Worm (Caenorhabditis elegans): ENCODE results near the gene cnx-1.

cnx-1 gene

ce11 chrIII:9849111-9849510, 32.2 kb upstream of the cnx-1 start:
- TF ChIP-seq nhr-85 (tag): peak; percentile 71
- TF ChIP-seq isw-1 (GFP tag; IDR thresholded peaks at IDR 0.05): 0 out of 2 replicates have a peak, but pooled peaks have one; percentile 3

DNA sequence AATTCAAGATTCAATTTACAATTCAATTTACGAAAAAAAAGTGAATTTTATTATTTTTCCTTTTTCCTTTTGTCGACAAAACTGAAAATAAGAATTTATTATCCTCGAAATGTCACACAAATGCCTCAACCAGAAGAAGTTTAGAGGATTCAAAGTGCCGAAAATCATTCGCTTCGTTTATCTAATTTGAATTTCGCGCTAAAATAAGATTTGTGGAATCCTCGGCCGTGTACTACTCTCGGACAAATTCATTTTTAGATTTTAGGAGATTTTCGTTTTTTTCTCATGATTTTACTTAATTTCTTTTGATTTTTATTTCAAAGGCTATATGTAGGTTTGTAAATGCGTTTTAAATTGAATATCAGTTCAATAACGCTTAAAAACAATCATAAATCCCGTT, 31.7 kb upstream of the cnx-1 start:
- TF ChIP-seq dpl-1 (GFP tag; optimal IDR thresholded peaks at IDR 0.05) (peak; percentile 49 to 69 (median 56)), skn-1 (tag; optimal IDR thresholded peaks at IDR 0.05) (no peak), lin-14 (GFP tag; optimal IDR thresholded peaks at IDR 0.05) (no peak), rnt-1 (tag; optimal IDR thresholded peaks at IDR 0.05) (peak; percentile 13), fkh-10 (GFP tag; optimal IDR thresholded peaks at IDR 0.05) (no peak), lin-35 (GFP tag; optimal IDR thresholded peaks at IDR 0.05) (peak in 1 of 2 experiments; percentile 26), hpl-2 (GFP tag; optimal IDR thresholded peaks at IDR 0.05) (no peak), nhr-237 (tag; optimal IDR thresholded peaks at IDR 0.05) (no peak), unc-98 (GFP tag; IDR thresholded peaks at IDR 0.05) (no peak), ceh-90 (tag; optimal IDR thresholded peaks at IDR 0.05) (no peak), snpc-4 (tag; optimal IDR thresholded peaks at IDR 0.05) (no peak), grh-1 (GFP tag; IDR thresholded peaks at IDR 0.05) (0 out of 2 replicates have a peak, but pooled peaks have one; percentile 10), efl-1 (optimal IDR thresholded peaks at IDR 0.05) (peak; percentile 72 to 89), efl-1 (GFP tag; optimal IDR thresholded peaks at IDR 0.05 in 1 of 2) (peak; percentile 64 to 95), fkh-8 (tag; optimal IDR thresholded peaks at IDR 0.05) (no peak), jun-1 (tag; optimal IDR thresholded peaks at IDR 0.05) (no peak)

ce11 chrIII:9848083-9848482, 31.1 kb upstream of the cnx-1 start, which contains the start of gene mrpl-36:
Gene mrpl-36 (minus strand): TSS chrIII:9848116.
- no peak for TF ChIP-seq grh-1 (GFP tag; IDR thresholded peaks at IDR 0.05)
- no peak for TF ChIP-seq tbx-2 (tag; optimal IDR thresholded peaks at IDR 0.05)
- TF ChIP-seq swsn-7 (tag; optimal IDR thresholded peaks at IDR 0.05): peak; percentile 4
- TF ChIP-seq fkh-8 (tag; optimal IDR thresholded peaks at IDR 0.05): no peak
- TF ChIP-seq efl-1 (optimal IDR thresholded peaks at IDR 0.05): peak; percentile 52 to 67
- peak; percentile 45 to 94 for TF ChIP-seq efl-1 (GFP tag; optimal IDR thresholded peaks at IDR 0.05 in 1 of 2)
- TF ChIP-seq hlh-4 (tag; optimal IDR thresholded peaks at IDR 0.05): no peak
- TF ChIP-seq irx-1 (tag; optimal IDR thresholded peaks at IDR 0.05): no peak
- TF ChIP-seq lir-3 (tag; optimal IDR thresholded peaks at IDR 0.05; ENCODE audit: poor library complexity): no peak
- no peak for TF ChIP-seq snpc-4 (tag; optimal IDR thresholded peaks at IDR 0.05)
- TF ChIP-seq lin-15B (tag; optimal IDR thresholded peaks at IDR 0.05): peak; percentile 9
- peak; percentile 36 for TF ChIP-seq rnt-1 (tag; optimal IDR thresholded peaks at IDR 0.05)
- no peak for TF ChIP-seq hpl-2 (GFP tag; optimal IDR thresholded peaks at IDR 0.05)
- TF ChIP-seq nhr-84 (tag; optimal IDR thresholded peaks at IDR 0.05): no peak
- no peak for TF ChIP-seq ceh-8 (GFP tag; optimal IDR thresholded peaks at IDR 0.05)
- no peak for TF ChIP-seq ets-5 (GFP tag; IDR thresholded peaks at IDR 0.05)
- TF ChIP-seq ceh-90 (tag; optimal IDR thresholded peaks at IDR 0.05): no peak
- TF ChIP-seq ceh-63 (GFP tag; optimal IDR thresholded peaks at IDR 0.05): no peak
- TF ChIP-seq nhr-11 (tag; optimal IDR thresholded peaks at IDR 0.05): no peak
- TF ChIP-seq nhr-237 (tag; optimal IDR thresholded peaks at IDR 0.05): no peak
- no peak for TF ChIP-seq elt-2 (tag; optimal IDR thresholded peaks at IDR 0.05)
- TF ChIP-seq aha-1 (tag; optimal IDR thresholded peaks at IDR 0.05): no peak
- TF ChIP-seq unc-98 (GFP tag; IDR thresholded peaks at IDR 0.05): no peak
- peak; percentile 30 for TF ChIP-seq nhr-20 (tag; optimal IDR thresholded peaks at IDR 0.05)
- no peak for TF ChIP-seq xbp-1 (tag; optimal IDR thresholded peaks at IDR 0.05)
- TF ChIP-seq isw-1 (GFP tag; IDR thresholded peaks at IDR 0.05): no peak
- peak; percentile 54 for TF ChIP-seq snu-23 (GFP tag; optimal IDR thresholded peaks at IDR 0.05)
- no peak for TF ChIP-seq elt-3 (tag; optimal IDR thresholded peaks at IDR 0.05)
- TF ChIP-seq skn-1 (tag; optimal IDR thresholded peaks at IDR 0.05): peak; percentile 40
- no peak for TF ChIP-seq nhr-76 (tag; optimal IDR thresholded peaks at IDR 0.05)
- TF ChIP-seq vab-15 (tag; optimal IDR thresholded peaks at IDR 0.05): no peak
- TF ChIP-seq zag-1 (tag; optimal IDR thresholded peaks at IDR 0.05): no peak
- no peak for TF ChIP-seq ces-1 (GFP tag; optimal IDR thresholded peaks at IDR 0.05)
- TF ChIP-seq ceh-88 (GFP tag; IDR thresholded peaks at IDR 0.05): no peak
- TF ChIP-seq unc-86 (tag; optimal IDR thresholded peaks at IDR 0.05): no peak
- no peak for TF ChIP-seq mab-9 (GFP tag; IDR thresholded peaks at IDR 0.05)
- no peak for TF ChIP-seq sptf-1 (tag; optimal IDR thresholded peaks at IDR 0.05)
- no peak for TF ChIP-seq sup-37 (GFP tag; optimal IDR thresholded peaks at IDR 0.05)
- TF ChIP-seq C16A3.4 (tag; optimal IDR thresholded peaks at IDR 0.05): peak; percentile 30
- no peak for TF ChIP-seq nhr-28 (tag; optimal IDR thresholded peaks at IDR 0.05)
- TF ChIP-seq ama-1 (optimal IDR thresholded peaks at IDR 0.05): no peak
- TF ChIP-seq C04F5.9 (tag; optimal IDR thresholded peaks at IDR 0.05): no peak
- no peak for TF ChIP-seq blmp-1 (tag; optimal IDR thresholded peaks at IDR 0.05)
- no peak for TF ChIP-seq sox-4 (tag; optimal IDR thresholded peaks at IDR 0.05)

Data from whole organism, L1 larva.